Worm (Caenorhabditis elegans) whole organism, L2 larva: ENCODE results near the gene coa-7.

Source experiments
- crh-2 ChIP-seq: sonication (generic microtip); optimal IDR thresholded peaks from 2 replicates; lab custom pipeline; 2017; ENCODE audit warnings: missing biosample characterization, missing genetic modification characterization
- mdl-1 ChIP-seq, 2 experiments: fragments of 150-350 bp in 1 of 2; sonication (generic microtip) in 1 of 2; optimal IDR thresholded peaks; 2 replicates each; lab custom pipeline; 2017; ENCODE audit warnings: missing biosample characterization in 2 of 2, missing genetic modification characterization in 2 of 2

DNA sequence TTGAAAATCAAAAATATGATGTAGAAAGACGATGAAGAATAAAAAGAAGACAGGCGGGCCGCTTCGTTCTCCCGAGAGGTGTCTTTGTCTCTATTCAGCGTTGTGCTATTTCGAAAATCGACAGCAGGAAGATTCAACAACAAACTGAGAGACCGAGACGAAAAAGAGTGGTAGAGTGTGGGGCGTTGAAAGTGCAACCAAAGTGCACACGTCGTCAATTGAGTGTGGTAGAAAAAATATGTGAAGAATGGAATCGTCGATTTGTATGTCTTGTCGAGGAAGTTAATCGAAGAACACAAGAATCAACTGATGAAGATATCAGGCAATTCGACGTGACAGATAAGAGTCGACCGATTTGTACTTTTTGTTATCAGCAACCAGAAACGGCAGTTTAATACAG, 31.8 kb downstream of the coa-7 start:
- TF ChIP-seq crh-2 (tag; lab: Kevin White, UChicago), result peak; percentile 91
- TF ChIP-seq mdl-1 (tag; optimal IDR thresholded peaks at IDR 0.05; lab: Kevin White, UChicago), result peak in 1 of 2 experiments; percentile 41
